Worm (Caenorhabditis elegans): ENCODE results near the gene C02G6.3.
A peak's percentile ranks its signal among the peaks of the same experiment; 100 is the strongest.

C02G6.3 gene

ce11 chrV:5921761-5922160 lies 41.6 kb downstream of the C02G6.3 start:
- TF ChIP-seq K12H6.12 (tag; optimal IDR thresholded peaks at IDR 0.05) (no peak), ceh-40 (GFP tag; IDR thresholded peaks at IDR 0.05) (no peak), lir-1 (GFP tag; conservative IDR thresholded peaks at IDR 0.05) (no peak), pha-4 (tag; optimal IDR thresholded peaks at IDR 0.05) (no peak), ztf-25 (GFP tag; IDR thresholded peaks at IDR 0.05) (no peak), attf-3 (GFP tag; conservative IDR thresholded peaks at IDR 0.05) (no peak)

DNA sequence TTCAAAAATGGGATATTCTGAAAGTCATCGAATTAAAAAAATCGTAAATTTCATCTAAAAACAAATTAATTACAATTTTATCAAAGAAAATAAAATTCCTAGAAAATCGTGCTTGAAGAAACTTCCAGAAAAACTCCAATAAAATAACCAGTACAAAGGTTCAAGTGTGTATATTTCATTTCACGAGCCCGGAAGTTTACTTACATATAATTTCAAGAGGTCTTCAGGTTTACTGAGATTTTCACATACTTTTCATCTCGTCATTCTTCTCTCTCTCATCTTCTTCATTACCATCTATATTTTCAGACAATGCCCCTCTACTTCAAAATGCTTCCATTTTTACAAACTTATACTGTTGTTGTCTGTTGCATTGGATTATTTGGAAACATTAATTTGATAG lies 42.1 kb downstream of the C02G6.3 start, which contains the start of gene srsx-18:
Gene srsx-18, plus strand, starts transcription at position 301 of the 400 bp plus-strand sequence.
- TF ChIP-seq snpc-3.4 (tag; optimal IDR thresholded peaks at IDR 0.05) (no peak), madf-10 (tag; optimal IDR thresholded peaks at IDR 0.05) (no peak), nhr-80 (tag; optimal IDR thresholded peaks at IDR 0.05) (no peak), nhr-120 (GFP tag; IDR thresholded peaks at IDR 0.05) (no peak)

- no peak for TF ChIP-seq ceh-27 (GFP tag; optimal IDR thresholded peaks at IDR 0.05)
- no peak for TF ChIP-seq xnd-1 (tag; optimal IDR thresholded peaks at IDR 0.05)
- TF ChIP-seq ztf-25 (GFP tag; IDR thresholded peaks at IDR 0.05) = no peak
Observed at ce11 chrV:5927347-5927746, 47.2 kb downstream of the C02G6.3 start, which contains the start of gene srsx-17. srsx-17 (plus strand) TSS chrV:5927647.

DNA sequence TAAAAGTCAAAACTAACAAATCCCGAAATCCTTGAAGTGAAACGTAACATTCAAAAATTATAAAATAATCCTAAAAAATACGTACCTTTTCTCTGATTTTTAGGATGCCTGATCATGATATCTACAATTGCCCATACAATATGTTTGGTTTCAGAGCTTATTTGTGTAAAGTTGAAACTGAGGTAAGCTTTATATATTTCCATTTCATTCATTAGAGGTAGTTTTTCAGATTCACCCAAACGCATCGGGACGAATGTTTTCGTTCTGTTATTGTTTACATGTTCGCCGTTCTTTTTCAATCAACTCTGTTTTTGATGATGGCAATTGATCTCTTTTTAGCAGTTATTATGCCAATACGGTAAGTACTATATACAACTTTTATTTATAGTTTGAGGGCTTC lies 47.8 kb downstream of the C02G6.3 start:
- TF ChIP-seq egrh-3 (GFP tag; IDR thresholded peaks at IDR 0.05) (no peak), lsy-27 (tag; optimal IDR thresholded peaks at IDR 0.05; ENCODE audit: borderline replicate concordance, insufficient read depth) (no peak), ztf-25 (GFP tag; IDR thresholded peaks at IDR 0.05) (no peak), T26A5.8 (tag; optimal IDR thresholded peaks at IDR 0.05) (no peak), ceh-40 (GFP tag; IDR thresholded peaks at IDR 0.05) (no peak), F49E8.2 (tag; optimal IDR thresholded peaks at IDR 0.05; ENCODE audit: insufficient read depth) (no peak), cebp-2 (GFP tag; IDR thresholded peaks at IDR 0.05) (no peak), ceh-58 (GFP tag; IDR thresholded peaks at IDR 0.05) (no peak), snpc-4 (GFP tag; optimal IDR thresholded peaks at IDR 0.05) (no peak), snpc-4 (tag; optimal IDR thresholded peaks at IDR 0.05) (no peak), sptf-2 (GFP tag; optimal IDR thresholded peaks at IDR 0.05) (no peak), rcor-1 (GFP tag; IDR thresholded peaks at IDR 0.05) (no peak), egl-44 (GFP tag; IDR thresholded peaks at IDR 0.05) (no peak), zim-3 (tag; optimal IDR thresholded peaks at IDR 0.05) (no peak), dpff-1 (tag; optimal IDR thresholded peaks at IDR 0.05) (no peak), T07F8.4 (tag; optimal IDR thresholded peaks at IDR 0.05) (no peak), xnd-1 (tag; optimal IDR thresholded peaks at IDR 0.05) (no peak), C17E4.6 (GFP tag; IDR thresholded peaks at IDR 0.05) (no peak), mes-4 (tag; optimal IDR thresholded peaks at IDR 0.05) (no peak)

ce11 chrV:5930588-5930987 lies 50.4 kb downstream of the C02G6.3 start, which contains the start of gene galt-1:
galt-1 (plus strand) TSS chrV:5930905.
- TF ChIP-seq F55B11.4 (tag; optimal IDR thresholded peaks at IDR 0.05; ENCODE audit: borderline replicate concordance, insufficient read depth) (no peak), Y53F4B.3 (GFP tag; IDR thresholded peaks at IDR 0.05) (no peak), lag-1 (GFP tag; IDR thresholded peaks at IDR 0.05) (no peak), nhr-80 (tag; optimal IDR thresholded peaks at IDR 0.05) (peak; percentile 64)

Measured in whole organism, young adult.